Worm (Caenorhabditis elegans): ENCODE results near the gene nrx-1.
A peak's percentile ranks its signal among the peaks of the same experiment; 100 is the strongest.

nrx-1 gene

DNA sequence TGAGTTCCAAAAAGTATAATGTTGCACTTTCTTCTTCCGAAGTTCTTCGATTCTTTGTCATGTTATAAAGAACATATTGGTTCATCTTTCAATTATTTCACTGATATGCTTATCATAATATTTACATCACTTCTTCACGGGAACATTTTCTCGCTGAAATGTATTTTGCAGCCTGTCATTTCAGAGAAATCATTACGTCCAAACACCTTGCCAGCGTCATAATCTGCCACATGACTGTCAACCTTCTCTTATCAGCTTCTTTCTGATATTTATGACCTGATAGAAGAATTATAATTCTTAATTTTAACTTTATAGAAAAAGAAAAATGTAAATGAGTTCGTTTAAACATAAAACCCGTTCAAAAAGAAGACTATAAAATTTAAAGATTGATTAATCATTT is 22.8 kb upstream of the nrx-1 start (continued):
- TF ChIP-seq nhr-6 (tag; optimal IDR thresholded peaks at IDR 0.05) (no peak), snpc-4 (tag; optimal IDR thresholded peaks at IDR 0.05) (no peak), snpc-1.2 (GFP tag; IDR thresholded peaks at IDR 0.05) (no peak), dmd-8 (GFP tag; IDR thresholded peaks at IDR 0.05) (no peak), hlh-30 (tag; optimal IDR thresholded peaks at IDR 0.05; ENCODE audit: insufficient read depth) (peak; percentile 61), madf-9 (GFP tag; conservative IDR thresholded peaks at IDR 0.05) (no peak), zfp-3 (GFP tag; conservative IDR thresholded peaks at IDR 0.05) (no peak), Y5F2A.4 (GFP tag; optimal IDR thresholded peaks at IDR 0.05) (no peak), php-3 (GFP tag; IDR thresholded peaks at IDR 0.05) (peak; percentile 96), nhr-102 (tag; optimal IDR thresholded peaks at IDR 0.05) (peak; percentile 88), sdz-12 (GFP tag; optimal IDR thresholded peaks at IDR 0.05) (no peak), nhr-28 (tag; optimal IDR thresholded peaks at IDR 0.05) (peak; percentile 82), T20F7.1 (GFP tag; optimal IDR thresholded peaks at IDR 0.05) (peak; percentile 34), ZK337.2 (GFP tag; IDR thresholded peaks at IDR 0.05) (no peak), mep-1 (tag; optimal IDR thresholded peaks at IDR 0.05) (peak; percentile 33), mdt-29 (GFP tag; IDR thresholded peaks at IDR 0.05) (0 out of 2 replicates have a peak, but pooled peaks have one; percentile 31), dmd-6 (GFP tag; IDR thresholded peaks at IDR 0.05) (peak; percentile 99), T26A8.4 (GFP tag; IDR thresholded peaks at IDR 0.05) (no peak), zip-2 (tag; optimal IDR thresholded peaks at IDR 0.05) (no peak), F49E8.2 (tag; optimal IDR thresholded peaks at IDR 0.05; ENCODE audit: borderline replicate concordance) (no peak), zip-11 (GFP tag; IDR thresholded peaks at IDR 0.05) (no peak), ama-1 (optimal IDR thresholded peaks at IDR 0.05) (no peak), fkh-10 (GFP tag; optimal IDR thresholded peaks at IDR 0.05) (no peak), ceh-32 (tag; optimal IDR thresholded peaks at IDR 0.05; ENCODE audit: poor library complexity) (no peak), ces-1 (GFP tag; optimal IDR thresholded peaks at IDR 0.05) (no peak), cey-2 (tag; optimal IDR thresholded peaks at IDR 0.05; ENCODE audit: borderline replicate concordance, insufficient read depth) (no peak), vab-7 (GFP tag; IDR thresholded peaks at IDR 0.05) (no peak), tra-1 (GFP tag; IDR thresholded peaks at IDR 0.05) (peak; percentile 95), nhr-48 (tag; optimal IDR thresholded peaks at IDR 0.05) (peak; percentile 83), hlh-11 (tag; optimal IDR thresholded peaks at IDR 0.05) (peak; percentile 95), nhr-41 (GFP tag; IDR thresholded peaks at IDR 0.05) (0 out of 2 replicates have a peak, but pooled peaks have one; percentile 54), lir-3 (tag; optimal IDR thresholded peaks at IDR 0.05) (no peak), unc-130 (GFP tag; optimal IDR thresholded peaks at IDR 0.05) (no peak), ctbp-1 (GFP tag; IDR thresholded peaks at IDR 0.05) (no peak), ceh-20 (GFP tag; IDR thresholded peaks at IDR 0.05) (peak; percentile 69; the same call in 1 of the 2 replicates), mxl-3 (GFP tag; optimal IDR thresholded peaks at IDR 0.05) (no peak), nhr-25 (tag; optimal IDR thresholded peaks at IDR 0.05; ENCODE audit: borderline replicate concordance, insufficient read depth) (no peak), aha-1 (tag) (no peak), lin-39 (tag; optimal IDR thresholded peaks at IDR 0.05) (no peak), nhr-11 (tag; optimal IDR thresholded peaks at IDR 0.05) (no peak), nhr-111 (GFP tag; optimal IDR thresholded peaks at IDR 0.05) (no peak), nhr-237 (tag; optimal IDR thresholded peaks at IDR 0.05) (no peak), lin-13 (GFP tag; optimal IDR thresholded peaks at IDR 0.05) (no peak)

Data from whole organism, L4 larva.